Worm (Caenorhabditis elegans): ENCODE data around the gene chw-1.

- TF ChIP-seq ets-4 (tag; optimal IDR thresholded peaks at IDR 0.05) (no peak), ceh-30 (tag; optimal IDR thresholded peaks at IDR 0.05) (no peak), dve-1 (tag; optimal IDR thresholded peaks at IDR 0.05) (no peak)
Measured at ce11 chrV:10476864-10477443, 14.9 kb downstream of the chw-1 start.
